Fruit fly (Drosophila melanogaster) whole organism, adult: Measurements from ENCODE around the gene CG31778.

ENCODE experiments used
- CG14711 ChIP-seq: fragments of 200-800 bp; sonication (Bioruptor generic); optimal IDR thresholded peaks from 2 replicates; lab custom pipeline; 2018; ENCODE audit warnings: missing biosample characterization, mild to moderate bottlenecking, missing genetic modification characterization, moderate library complexity
- CG33017 ChIP-seq: fragments of 200-800 bp; sonication (Bioruptor generic); optimal IDR thresholded peaks from 2 replicates; lab custom pipeline; 2018; ENCODE audit warnings: missing biosample characterization, mild to moderate bottlenecking, missing genetic modification characterization, moderate library complexity
- CG7101 ChIP-seq: fragments of 200-800 bp; sonication (Bioruptor generic); optimal IDR thresholded peaks from 2 replicates; lab custom pipeline; 2018; ENCODE audit warnings: missing biosample characterization, mild to moderate bottlenecking, missing genetic modification characterization, moderate library complexity
- ovo ChIP-seq: fragments of 200-800 bp; sonication (Bioruptor generic); optimal IDR thresholded peaks from 2 replicates; lab custom pipeline; 2016; ENCODE audit warnings: missing biosample characterization, missing genetic modification characterization
- pad ChIP-seq: fragments of 200-800 bp; sonication (Bioruptor generic); optimal IDR thresholded peaks from 3 replicates; lab custom pipeline; 2017; ENCODE audit warnings: missing biosample characterization, missing genetic modification characterization, mild to moderate bottlenecking, moderate library complexity, missing genetic modification reagents
- tj ChIP-seq: fragments of 200-800 bp; sonication (Bioruptor generic); optimal IDR thresholded peaks from 3 replicates; lab custom pipeline; 2017; ENCODE audit warnings: missing biosample characterization, mild to moderate bottlenecking, missing genetic modification characterization, moderate library complexity

dm6 chr2L:3657349-3658142, 47.7 kb downstream of the CG31778 start:
- TF ChIP-seq ovo (GFP tag; lab: Kevin White, UChicago) (peak; percentile 58), pad (peak; percentile 99), tj (GFP tag; lab: Kevin White, UChicago) (no peak), CG33017 (tag; lab: Kevin White, UChicago) (no peak), CG7101 (peak; percentile 19), CG14711 (tag; lab: Kevin White, UChicago) (no peak)
